Fruit fly (Drosophila melanogaster) whole organism, embryonic: ENCODE data around the gene Fdh.

Source experiments
- Abd-B ChIP-seq: fragments of 200-800 bp; sonication (Bioruptor generic); optimal IDR thresholded peaks from 2 replicates; lab custom pipeline; 2018; ENCODE audit warnings: missing biosample characterization, mild to moderate bottlenecking, missing genetic modification characterization, moderate library complexity
- Bdp1 ChIP-seq: fragments of 200-800 bp; sonication (Bioruptor generic); optimal IDR thresholded peaks from 3 replicates; lab custom pipeline; 2016; ENCODE audit warnings: missing biosample characterization, missing genetic modification characterization
- Blimp-1 ChIP-seq: fragments of 200-800 bp; sonication (Bioruptor generic); optimal IDR thresholded peaks from 3 replicates; lab custom pipeline; 2018; ENCODE audit warnings: missing biosample characterization, missing genetic modification characterization, mild to moderate bottlenecking, moderate library complexity, missing genetic modification reagents
- CG10431 ChIP-seq: fragments of 200-800 bp; sonication (Bioruptor generic); optimal IDR thresholded peaks from 3 replicates; lab custom pipeline; 2018; ENCODE audit warnings: missing biosample characterization, mild to moderate bottlenecking, missing genetic modification characterization
- CG11093 ChIP-seq: fragments of 200-800 bp; sonication (Bioruptor generic); IDR thresholded peaks from 3 replicates; pipeline ENCODE4 v1.3.6; 2022; ENCODE audit warnings: missing biosample characterization, missing genetic modification characterization
- CG11398 ChIP-seq: fragments of 200-800 bp; sonication (Bioruptor generic); optimal IDR thresholded peaks from 2 replicates; lab custom pipeline; 2016; ENCODE audit warnings: missing biosample characterization, missing genetic modification characterization
- CG12942 ChIP-seq: fragments of 200-800 bp; sonication (Bioruptor generic); optimal IDR thresholded peaks from 3 replicates; lab custom pipeline; 2016; ENCODE audit warnings: missing biosample characterization, missing genetic modification characterization
- CG1603 ChIP-seq: fragments of 200-800 bp; sonication (Bioruptor generic); optimal IDR thresholded peaks from 2 replicates; lab custom pipeline; 2019; ENCODE audit warnings: missing biosample characterization, mild to moderate bottlenecking, missing genetic modification characterization, moderate library complexity
- CG18011 ChIP-seq: fragments of 200-800 bp; sonication (Bioruptor generic); optimal IDR thresholded peaks from 2 replicates; lab custom pipeline; 2017; ENCODE audit warnings: missing biosample characterization, missing genetic modification characterization, mild to moderate bottlenecking, moderate library complexity, missing genotype
- CG18262 ChIP-seq: fragments of 200-800 bp; optimal IDR thresholded peaks from 3 replicates; lab custom pipeline; 2019; ENCODE audit warnings: missing biosample characterization, mild to moderate bottlenecking, missing genetic modification characterization, moderate library complexity
- CG6689 ChIP-seq: fragments of 200-800 bp; sonication (Bioruptor generic); IDR thresholded peaks from 2 replicates; pipeline ENCODE4 v1.3.6; 2022; ENCODE audit warnings: missing biosample characterization, missing genetic modification characterization
- Drgx ChIP-seq: fragments of 200-800 bp; sonication (Bioruptor generic); IDR thresholded peaks from 2 replicates; pipeline ENCODE4 v1.3.6; 2022; ENCODE audit warnings: missing biosample characterization, missing genetic modification characterization
- E2f2 ChIP-seq: fragments of 200-800 bp; sonication (Bioruptor generic); IDR thresholded peaks from 2 replicates; pipeline ENCODE4 v1.3.6; 2022; ENCODE audit warnings: missing biosample characterization, missing genetic modification characterization
- ERR ChIP-seq: fragments of 200-800 bp; sonication (Bioruptor generic); optimal IDR thresholded peaks from 2 replicates; lab custom pipeline; 2016; ENCODE audit warnings: missing biosample characterization, missing genetic modification characterization
- Ets65A ChIP-seq: fragments of 200-800 bp; sonication (Bioruptor generic); peaks from one replicate; lab custom pipeline; 2016; ENCODE audit warnings: missing biosample characterization, missing genetic modification characterization
- Fer1 ChIP-seq: fragments of 200-800 bp; sonication (Bioruptor generic); optimal IDR thresholded peaks from 2 replicates; lab custom pipeline; 2017; ENCODE audit warnings: missing biosample characterization, mild to moderate bottlenecking, missing genetic modification characterization
- Med ChIP-seq: fragments of 200-800 bp; sonication (Bioruptor generic); peaks from one replicate; lab custom pipeline; 2016; ENCODE audit warnings: missing biosample characterization, missing genetic modification characterization, mild to moderate bottlenecking, inconsistent platforms, moderate library complexity
- Neu2 ChIP-seq: fragments of 200-800 bp; sonication (Bioruptor generic); optimal IDR thresholded peaks from 3 replicates; lab custom pipeline; 2016; ENCODE audit warnings: missing biosample characterization, missing genetic modification characterization, borderline replicate concordance
- Opbp ChIP-seq: fragments of 200-800 bp; sonication (Bioruptor generic); IDR thresholded peaks from 3 replicates; pipeline ENCODE4 v1.3.6; 2022; ENCODE audit warnings: missing biosample characterization, missing genetic modification characterization; ENCODE audit not compliant: partially characterized antibody
- ato ChIP-seq: fragments of 200-800 bp; sonication (Bioruptor generic); IDR thresholded peaks from 2 replicates; pipeline ENCODE4 v1.3.6; 2022; ENCODE audit warnings: missing biosample characterization, missing genetic modification characterization; ENCODE audit not compliant: partially characterized antibody
- bsh ChIP-seq, 2 experiments: fragments of 200-800 bp; sonication (Bioruptor generic); optimal IDR thresholded peaks; 2 replicates each; lab custom pipeline; 2017 to 2018; ENCODE audit warnings: mild to moderate bottlenecking in 2 of 2, missing biosample characterization in 2 of 2, missing genetic modification characterization in 2 of 2, moderate library complexity in 1 of 2
- chn ChIP-seq: fragments of 200-800 bp; sonication (Bioruptor generic); optimal IDR thresholded peaks from 2 replicates; lab custom pipeline; 2016; ENCODE audit warnings: missing biosample characterization, missing genetic modification characterization
- corto ChIP-seq: fragments of 200-800 bp; sonication (Bioruptor generic); optimal IDR thresholded peaks from 2 replicates; lab custom pipeline; 2016; ENCODE audit warnings: missing biosample characterization, mild to moderate bottlenecking, missing genetic modification characterization, moderate library complexity
- fd96Cb ChIP-seq: fragments of 200-800 bp; sonication (Bioruptor generic); optimal IDR thresholded peaks from 2 replicates; lab custom pipeline; 2018; ENCODE audit warnings: missing biosample characterization, mild to moderate bottlenecking, missing genetic modification characterization, moderate library complexity
- jumu ChIP-seq: fragments of 200-800 bp; sonication (Bioruptor generic); optimal IDR thresholded peaks from 3 replicates; lab custom pipeline; 2016; ENCODE audit warnings: missing biosample characterization, missing genetic modification characterization
- kah ChIP-seq: fragments of 200-800 bp; sonication (Bioruptor generic); optimal IDR thresholded peaks from 2 replicates; lab custom pipeline; 2018; ENCODE audit warnings: missing biosample characterization, mild to moderate bottlenecking, missing genetic modification characterization
- lbe ChIP-seq: fragments of 200-800 bp; sonication (Bioruptor generic); optimal IDR thresholded peaks from 2 replicates; lab custom pipeline; 2016; ENCODE audit warnings: missing biosample characterization, mild to moderate bottlenecking, missing genetic modification characterization
- nom ChIP-seq: fragments of 200-800 bp; sonication (Bioruptor generic); optimal IDR thresholded peaks from 2 replicates; lab custom pipeline; 2017; ENCODE audit warnings: missing biosample characterization, missing genetic modification characterization, mild to moderate bottlenecking, moderate library complexity, missing genetic modification reagents
- oc ChIP-seq: fragments of 200-800 bp; sonication (Bioruptor generic); optimal IDR thresholded peaks from 2 replicates; lab custom pipeline; 2018; ENCODE audit warnings: missing biosample characterization, mild to moderate bottlenecking, missing genetic modification characterization, moderate library complexity
- otp ChIP-seq: fragments of 200-800 bp; sonication (Bioruptor generic); IDR thresholded peaks from 3 replicates; pipeline ENCODE4, ENCODE4 v1.3.6; 2022; ENCODE audit warnings: missing biosample characterization, missing genetic modification characterization
- pb ChIP-seq: fragments of 200-800 bp; sonication (Bioruptor generic); optimal IDR thresholded peaks from 3 replicates; lab custom pipeline; 2016; ENCODE audit warnings: missing biosample characterization, missing genetic modification characterization
- prd ChIP-seq, 3 experiments: fragments of >200 bp in 2 of 3; fragments of 200-800 bp in 1 of 3; sonication (Bioruptor generic) in 1 of 3; optimal IDR thresholded peaks in 2 of 3; IDR thresholded peaks in 1 of 3; 2 replicates in 2 of 3; 3 replicates in 1 of 3; pipeline versions ENCODE4 v1.3.6 to Lab custom; 2017 to 2022; ENCODE audit warnings: missing biosample characterization in 1 of 3, missing genetic modification characterization in 1 of 3
- rib ChIP-seq: fragments of 200-800 bp; sonication (Bioruptor generic); IDR thresholded peaks from 2 replicates; pipeline ENCODE4 v1.3.6; 2022; ENCODE audit warnings: missing biosample characterization, missing genetic modification characterization
- sd ChIP-seq: fragments of 200-800 bp; sonication (Bioruptor generic); optimal IDR thresholded peaks from 3 replicates; lab custom pipeline; 2018; ENCODE audit warnings: missing biosample characterization, mild to moderate bottlenecking, missing genetic modification characterization, moderate library complexity
- ttk ChIP-seq: fragments of 200-800 bp; sonication (Bioruptor generic); IDR thresholded peaks from 2 replicates; pipeline ENCODE4 v2.1.2; 2022; ENCODE audit warnings: missing biosample characterization, missing genetic modification characterization
- vnd ChIP-seq: fragments of 200-800 bp; sonication (Bioruptor generic); IDR thresholded peaks from 3 replicates; pipeline ENCODE4 v1.3.6; 2022; ENCODE audit warnings: missing biosample characterization, missing genetic modification characterization; ENCODE audit not compliant: partially characterized antibody
- z ChIP-seq: fragments of 200-800 bp; sonication (Bioruptor generic); IDR thresholded peaks from 3 replicates; pipeline ENCODE4 v1.3.6; 2022; ENCODE audit warnings: missing biosample characterization, missing genetic modification characterization

Fdh gene

dm6 chr3R:10842422-10842821 lies 29.8 kb downstream of the Fdh start:
- no peak for TF ChIP-seq ttk (GFP tag; lab: Robert Waterston, UW)
- TF ChIP-seq kah: no peak
- TF ChIP-seq Bdp1 (GFP tag; lab: Kevin White, UChicago): no peak
- no peak for TF ChIP-seq pb (GFP tag; lab: Kevin White, UChicago)
- no peak for TF ChIP-seq CG18011 (GFP tag; lab: Kevin White, UChicago)
- TF ChIP-seq jumu (GFP tag; lab: Kevin White, UChicago): no peak
- TF ChIP-seq rib: no peak
- TF ChIP-seq chn: no peak
- no peak for TF ChIP-seq ato (GFP tag; lab: Robert Waterston, UW)

- TF ChIP-seq CG12942 (GFP tag; lab: Kevin White, UChicago) (no peak), CG10431 (GFP tag; lab: Kevin White, UChicago) (peak; percentile 98), oc (tag; lab: Kevin White, UChicago) (peak; percentile 44), Med (GFP tag; lab: Kevin White, UChicago) (peak; percentile 32), CG6689 (GFP tag; lab: Robert Waterston, UW) (no peak), Blimp-1 (GFP tag; lab: Kevin White, UChicago) (peak; percentile 91), Ets65A (GFP tag; lab: Kevin White, UChicago) (peak; percentile 34)
Observed at dm6 chr3R:10836924-10837323, 35.3 kb downstream of the Fdh start.

dm6 chr3R:10834893-10835292 lies 37.3 kb downstream of the Fdh start:
- no peak for TF ChIP-seq E2f2 (GFP tag; lab: Robert Waterston, UW)
- no peak for TF ChIP-seq Fer1
- TF ChIP-seq lbe (GFP tag; lab: Kevin White, UChicago): peak; percentile 96
- no peak for TF ChIP-seq z (GFP tag; lab: Robert Waterston, UW)
- TF ChIP-seq CG18262 (tag; lab: Kevin White, UChicago): no peak
- no peak for TF ChIP-seq CG11398 (GFP tag; lab: Kevin White, UChicago)
- TF ChIP-seq Neu2 (GFP tag; lab: Kevin White, UChicago): no peak
- TF ChIP-seq Opbp (GFP tag; lab: Robert Waterston, UW): no peak
- no peak for TF ChIP-seq ERR (GFP tag; lab: Kevin White, UChicago)
- peak; percentile 28 for TF ChIP-seq Med (GFP tag; lab: Kevin White, UChicago)
- no peak for TF ChIP-seq Abd-B (GFP tag; lab: Kevin White, UChicago)
- peak; percentile 19 for TF ChIP-seq Ets65A (GFP tag; lab: Kevin White, UChicago)
- no peak for TF ChIP-seq fd96Cb
- peak; percentile 25 for TF ChIP-seq CG1603
- TF ChIP-seq CG11093 (GFP tag; lab: Robert Waterston, UW): peak; percentile 16; the same call in 1 of the 3 replicates
- TF ChIP-seq corto (GFP tag; lab: Kevin White, UChicago): peak; percentile 97
- peak; percentile 91 for TF ChIP-seq nom
- TF ChIP-seq bsh (GFP tag; optimal IDR thresholded peaks at IDR 0.05; lab: Kevin White, UChicago): peak in 1 of 2 experiments; percentile 93
- no peak for TF ChIP-seq sd (tag; lab: Kevin White, UChicago)
- no peak for TF ChIP-seq prd (optimal IDR thresholded peaks at IDR 0.05; lab: Kevin White, UChicago)
- peak; percentile 60; the same call in 2 of the 3 replicates for TF ChIP-seq prd (GFP tag; IDR thresholded peaks at IDR 0.05; lab: Robert Waterston, UW)
- TF ChIP-seq Drgx (GFP tag; lab: Robert Waterston, UW): peak; percentile 96
- no peak for TF ChIP-seq vnd
- TF ChIP-seq otp (GFP tag; lab: Robert Waterston, UW): no peak
- TF ChIP-seq, all 482 proteins: peak for 10
